Worm (Caenorhabditis elegans) whole organism, mixed stage, embryonic: ENCODE results near the gene C29E4.14.

ENCODE experiments used
- bed-3 ChIP-seq: fragments of 200-800 bp; sonication (Bioruptor generic); optimal IDR thresholded peaks from 3 replicates; lab custom pipeline; 2018; ENCODE audit warnings: mild to moderate bottlenecking, missing genetic modification characterization, moderate library complexity, missing compliant biosample characterization
- ceh-43 ChIP-seq: fragments of 200-800 bp; sonication (Bioruptor generic); optimal IDR thresholded peaks from 2 replicates; lab custom pipeline; 2018; ENCODE audit warnings: mild to moderate bottlenecking, missing genetic modification characterization, moderate library complexity, missing compliant biosample characterization
- elt-1 ChIP-seq: sonication (generic microtip); optimal IDR thresholded peaks from 2 replicates; lab custom pipeline; 2017; ENCODE audit warnings: missing genetic modification characterization, mild to moderate bottlenecking, missing compliant biosample characterization, antibody characterized with exemption, moderate library complexity, borderline replicate concordance; ENCODE audit not compliant: insufficient read depth
- lsy-2 ChIP-seq: fragments of 150-350 bp; optimal IDR thresholded peaks from 2 replicates; lab custom pipeline; 2014; ENCODE audit warnings: missing biosample characterization, missing genetic modification characterization
- nhr-237 ChIP-seq: fragments of 150-350 bp; optimal IDR thresholded peaks from 2 replicates; lab custom pipeline; 2014; ENCODE audit warnings: missing biosample characterization, missing genetic modification characterization
- nhr-76 ChIP-seq: sonication (generic microtip); optimal IDR thresholded peaks from 2 replicates; lab custom pipeline; 2017; ENCODE audit warnings: missing biosample characterization, missing genetic modification characterization
- snpc-4 ChIP-seq: fragments of 150-350 bp; optimal IDR thresholded peaks from 2 replicates; lab custom pipeline; 2014; ENCODE audit warnings: missing biosample characterization, missing genetic modification characterization
- tbx-8 ChIP-seq: fragments of 200-800 bp; sonication (Bioruptor generic); optimal IDR thresholded peaks from 2 replicates; lab custom pipeline; 2018; ENCODE audit warnings: mild to moderate bottlenecking, missing genetic modification characterization, moderate library complexity, missing compliant biosample characterization
- unc-62 ChIP-seq: fragments of 150-350 bp; optimal IDR thresholded peaks from 2 replicates; lab custom pipeline; 2014; ENCODE audit warnings: missing biosample characterization, missing genetic modification reagents, missing genetic modification characterization
- ztf-11 ChIP-seq: fragments of 150-350 bp; optimal IDR thresholded peaks from 2 replicates; lab custom pipeline; 2014; ENCODE audit warnings: missing biosample characterization, missing genetic modification characterization

- no peak for TF ChIP-seq unc-62 (GFP tag; lab: Kevin White, UChicago)
- no peak for TF ChIP-seq elt-1 (tag; lab: Kevin White, UChicago)
- no peak for TF ChIP-seq snpc-4
- TF ChIP-seq nhr-237, result no peak
- TF ChIP-seq lsy-2 (tag; lab: Kevin White, UChicago), result no peak
- TF ChIP-seq ztf-11 (tag; lab: Kevin White, UChicago), result no peak
- TF ChIP-seq nhr-76 (tag; lab: Kevin White, UChicago), result no peak
- TF ChIP-seq ceh-43 (GFP tag; lab: Kevin White, UChicago), result no peak
- no peak for TF ChIP-seq bed-3 (GFP tag; lab: Kevin White, UChicago)
- no peak for TF ChIP-seq tbx-8 (GFP tag; lab: Kevin White, UChicago)
Observed at ce11 chrIII:7896925-7897324, 23.0 kb upstream of the C29E4.14 start, which contains the start of gene ZK688.10.
